Fruit fly (Drosophila melanogaster): ENCODE data around the gene rump.

rump gene

dm6 chr3R:9487961-9488360 lies 22.2 kb downstream of the rump start (continued):
- TF ChIP-seq CG10366 (GFP tag; IDR thresholded peaks at IDR 0.05) (no peak), B-H2 (GFP tag; optimal IDR thresholded peaks at IDR 0.05) (no peak), ranshi (GFP tag; IDR thresholded peaks at IDR 0.05) (no peak), salm (tag; optimal IDR thresholded peaks at IDR 0.05) (no peak), emc (GFP tag; optimal IDR thresholded peaks at IDR 0.05) (no peak), CG6272 (GFP tag; IDR thresholded peaks at IDR 0.05) (no peak), pum (GFP tag; optimal IDR thresholded peaks at IDR 0.05) (no peak), ap (GFP tag; IDR thresholded peaks at IDR 0.05) (no peak), CG11695 (GFP tag; IDR thresholded peaks at IDR 0.05) (no peak), Dip2 (GFP tag; IDR thresholded peaks at IDR 0.05) (no peak), vfl (GFP tag; optimal IDR thresholded peaks at IDR 0.05) (no peak), Spps (tag; optimal IDR thresholded peaks at IDR 0.05) (no peak), fd96Cb (tag; optimal IDR thresholded peaks at IDR 0.05) (no peak), CG11247 (GFP tag; IDR thresholded peaks at IDR 0.05) (no peak), usp (GFP tag; optimal IDR thresholded peaks at IDR 0.05) (no peak), ara (GFP tag; IDR thresholded peaks at IDR 0.05) (no peak), Vsx1 (GFP tag; optimal IDR thresholded peaks at IDR 0.05) (no peak), org-1 (GFP tag; optimal IDR thresholded peaks at IDR 0.05) (no peak), unpg (GFP tag; optimal IDR thresholded peaks at IDR 0.05) (no peak), schlank (tag; optimal IDR thresholded peaks at IDR 0.05) (no peak), inv (GFP tag; IDR thresholded peaks at IDR 0.05; ENCODE audit: partially characterized antibody) (no peak), cad (GFP tag; optimal IDR thresholded peaks at IDR 0.05) (no peak), dimm (GFP tag; IDR thresholded peaks at IDR 0.05) (no peak), NK7.1 (GFP tag; optimal IDR thresholded peaks at IDR 0.05) (no peak), HLHmδ (GFP tag; optimal IDR thresholded peaks at IDR 0.05) (no peak), bowl (GFP tag; IDR thresholded peaks at IDR 0.05) (no peak), CG33213 (GFP tag; optimal IDR thresholded peaks at IDR 0.05) (no peak), CG12744 (GFP tag; optimal IDR thresholded peaks at IDR 0.05) (no peak), ken (GFP tag; IDR thresholded peaks at IDR 0.05) (no peak), crc (GFP tag; optimal IDR thresholded peaks at IDR 0.05) (no peak), CG17328 (GFP tag; IDR thresholded peaks at IDR 0.05) (no peak), E2f2 (GFP tag; IDR thresholded peaks at IDR 0.05) (no peak), lilli (GFP tag; optimal IDR thresholded peaks at IDR 0.05) (peak; percentile 5), CG34422 (GFP tag; IDR thresholded peaks at IDR 0.05) (no peak), CTCF (GFP tag; optimal IDR thresholded peaks at IDR 0.05) (no peak), Opbp (GFP tag; IDR thresholded peaks at IDR 0.05; ENCODE audit: partially characterized antibody) (no peak), Rfx (GFP tag; IDR thresholded peaks at IDR 0.05) (no peak), jigr1 (GFP tag; IDR thresholded peaks at IDR 0.05) (no peak), E2f1 (GFP tag; IDR thresholded peaks at IDR 0.05) (no peak), CG7839 (tag; optimal IDR thresholded peaks at IDR 0.05) (peak; percentile 41), CG17361 (GFP tag; IDR thresholded peaks at IDR 0.05) (peak; percentile 39; the same call in 1 of the 3 replicates), Tbp (GFP tag; optimal IDR thresholded peaks at IDR 0.05) (no peak), sisA (GFP tag; IDR thresholded peaks at IDR 0.05) (no peak), aop (GFP tag; IDR thresholded peaks at IDR 0.05) (no peak), slou (GFP tag; optimal IDR thresholded peaks at IDR 0.05) (no peak), odd (GFP tag; optimal IDR thresholded peaks at IDR 0.05) (no peak), CG17829 (tag; optimal IDR thresholded peaks at IDR 0.05) (no peak), CG16813 (GFP tag; IDR thresholded peaks at IDR 0.05; ENCODE audit: partially characterized antibody) (no peak), z (GFP tag; IDR thresholded peaks at IDR 0.05) (no peak), Ets65A (GFP tag) (no peak), CG13296 (GFP tag; optimal IDR thresholded peaks at IDR 0.05) (no peak), CG30403 (GFP tag; optimal IDR thresholded peaks at IDR 0.05) (peak; percentile 17), ac (GFP tag; optimal IDR thresholded peaks at IDR 0.05) (no peak), pnt (GFP tag; optimal IDR thresholded peaks at IDR 0.05) (no peak), ci (GFP tag; IDR thresholded peaks at IDR 0.05) (no peak)
